Fruit fly (Drosophila melanogaster) whole organism, embryonic: ENCODE results near the gene RpL34b.

Experiments
- ATbp ChIP-seq: fragments of 200-800 bp; sonication (Bioruptor generic); optimal IDR thresholded peaks from 2 replicates; lab custom pipeline; 2017; ENCODE audit warnings: missing biosample characterization, mild to moderate bottlenecking, missing genetic modification characterization, missing genetic modification reagents
- Atf3 ChIP-seq: fragments of 200-800 bp; sonication (Bioruptor generic); optimal IDR thresholded peaks from 3 replicates; lab custom pipeline; 2016; ENCODE audit warnings: missing biosample characterization, missing genetic modification characterization
- Bdp1 ChIP-seq: fragments of 200-800 bp; sonication (Bioruptor generic); optimal IDR thresholded peaks from 3 replicates; lab custom pipeline; 2016; ENCODE audit warnings: missing biosample characterization, missing genetic modification characterization
- BtbVII ChIP-seq: fragments of 200-800 bp; sonication (Bioruptor generic); optimal IDR thresholded peaks from 3 replicates; lab custom pipeline; 2017; ENCODE audit warnings: missing biosample characterization, mild to moderate bottlenecking, missing genetic modification characterization
- CG10543 ChIP-seq: fragments of 200-800 bp; sonication (Bioruptor generic); optimal IDR thresholded peaks from 3 replicates; lab custom pipeline; 2017; ENCODE audit warnings: missing biosample characterization, mild to moderate bottlenecking, missing genetic modification characterization, moderate library complexity
- CG11085 ChIP-seq: fragments of 200-800 bp; sonication (Bioruptor generic); IDR thresholded peaks from 2 replicates; pipeline ENCODE4 v1.3.6; 2022; ENCODE audit warnings: missing biosample characterization, missing genetic modification characterization
- CG11398 ChIP-seq: fragments of 200-800 bp; sonication (Bioruptor generic); optimal IDR thresholded peaks from 2 replicates; lab custom pipeline; 2016; ENCODE audit warnings: missing biosample characterization, missing genetic modification characterization
- CG12744 ChIP-seq: fragments of 200-800 bp; sonication (Bioruptor generic); optimal IDR thresholded peaks from 2 replicates; lab custom pipeline; 2016; ENCODE audit warnings: missing biosample characterization, missing genetic modification characterization
- CG13424 ChIP-seq: fragments of 200-800 bp; sonication (Bioruptor generic); optimal IDR thresholded peaks from 2 replicates; lab custom pipeline; 2019; ENCODE audit warnings: missing biosample characterization, mild to moderate bottlenecking, missing genetic modification characterization, moderate library complexity
- CG13775 ChIP-seq: fragments of 200-800 bp; sonication (Bioruptor generic); optimal IDR thresholded peaks from 3 replicates; lab custom pipeline; 2017; ENCODE audit warnings: missing biosample characterization, mild to moderate bottlenecking, missing genetic modification characterization
- CG14014 ChIP-seq: fragments of 200-800 bp; sonication (Bioruptor generic); IDR thresholded peaks from 2 replicates; pipeline ENCODE4 v1.3.6; 2022; ENCODE audit warnings: missing biosample characterization, missing genetic modification characterization
- CG18011 ChIP-seq: fragments of 200-800 bp; sonication (Bioruptor generic); optimal IDR thresholded peaks from 2 replicates; lab custom pipeline; 2017; ENCODE audit warnings: missing biosample characterization, missing genetic modification characterization, mild to moderate bottlenecking, moderate library complexity, missing genotype
- CG18599 ChIP-seq: fragments of 200-800 bp; sonication (Bioruptor generic); optimal IDR thresholded peaks from 3 replicates; lab custom pipeline; 2017; ENCODE audit warnings: missing biosample characterization, missing genetic modification characterization, mild to moderate bottlenecking, moderate library complexity, missing genetic modification reagents
- CG2875 ChIP-seq: fragments of 200-800 bp; sonication (Bioruptor generic); optimal IDR thresholded peaks from 2 replicates; lab custom pipeline; 2017; ENCODE audit warnings: missing biosample characterization, mild to moderate bottlenecking, missing genetic modification characterization, missing genetic modification reagents
- CG30020 ChIP-seq: fragments of 200-800 bp; optimal IDR thresholded peaks from 2 replicates; lab custom pipeline; 2019; ENCODE audit warnings: missing biosample characterization, mild to moderate bottlenecking, missing genetic modification characterization, moderate library complexity
- CG31224 ChIP-seq: fragments of 200-800 bp; sonication (Bioruptor generic); IDR thresholded peaks from 2 replicates; pipeline ENCODE4 v1.3.6; 2022; ENCODE audit warnings: missing biosample characterization, missing genetic modification characterization
- CG32532 ChIP-seq: fragments of 200-800 bp; sonication (Bioruptor generic); IDR thresholded peaks from 2 replicates; pipeline ENCODE4 v1.3.6; 2022; ENCODE audit warnings: missing biosample characterization, missing genetic modification characterization
- CG3726 ChIP-seq: fragments of 200-800 bp; sonication (Bioruptor generic); IDR thresholded peaks from 3 replicates; pipeline ENCODE4, ENCODE4 v1.3.6; 2022; ENCODE audit warnings: missing biosample characterization, missing genetic modification characterization
- CG6854 ChIP-seq: fragments of 200-800 bp; sonication (Bioruptor generic); optimal IDR thresholded peaks from 3 replicates; lab custom pipeline; 2017; ENCODE audit warnings: missing biosample characterization, mild to moderate bottlenecking, missing genetic modification characterization
- CG7372 ChIP-seq: fragments of 200-800 bp; sonication (Bioruptor generic); IDR thresholded peaks from 2 replicates; pipeline ENCODE4 v1.3.6; 2022; ENCODE audit warnings: missing biosample characterization, missing genetic modification characterization
- CG9876 ChIP-seq: fragments of 200-800 bp; sonication (Bioruptor generic); optimal IDR thresholded peaks from 2 replicates; lab custom pipeline; 2016; ENCODE audit warnings: missing biosample characterization, missing genetic modification characterization
- CHES-1-like ChIP-seq: fragments of 200-800 bp; sonication (Bioruptor generic); optimal IDR thresholded peaks from 2 replicates; lab custom pipeline; 2016; ENCODE audit warnings: missing biosample characterization, missing genetic modification characterization
- CTCF ChIP-seq: fragments of 200-800 bp; sonication (Bioruptor generic); optimal IDR thresholded peaks from 2 replicates; lab custom pipeline; 2017; ENCODE audit warnings: missing biosample characterization, mild to moderate bottlenecking, missing genetic modification characterization, moderate library complexity
- Chrac-16 ChIP-seq: fragments of 200-800 bp; sonication (Bioruptor generic); optimal IDR thresholded peaks from 3 replicates; lab custom pipeline; 2016; ENCODE audit warnings: missing biosample characterization, missing genetic modification characterization
- Deaf1 ChIP-seq: fragments of 200-800 bp; optimal IDR thresholded peaks from 3 replicates; lab custom pipeline; 2019; ENCODE audit warnings: missing biosample characterization, mild to moderate bottlenecking, missing genetic modification characterization, moderate library complexity
- Dp ChIP-seq: fragments of 200-800 bp; sonication (Bioruptor generic); optimal IDR thresholded peaks from 2 replicates; lab custom pipeline; 2018; ENCODE audit warnings: missing biosample characterization, mild to moderate bottlenecking, missing genetic modification characterization, moderate library complexity
- Gsc ChIP-seq: fragments of 200-800 bp; sonication (Bioruptor generic); IDR thresholded peaks from 2 replicates; pipeline ENCODE4 v1.3.6; 2022; ENCODE audit warnings: missing biosample characterization, missing genetic modification characterization
- Hsf ChIP-seq: fragments of 200-800 bp; sonication (Bioruptor generic); optimal IDR thresholded peaks from 3 replicates; lab custom pipeline; 2016; ENCODE audit warnings: missing biosample characterization, missing genetic modification characterization
- Lim3 ChIP-seq: fragments of 200-800 bp; sonication (Bioruptor generic); IDR thresholded peaks from 2 replicates; pipeline ENCODE4 v1.3.6; 2022; ENCODE audit warnings: missing biosample characterization, missing genetic modification characterization
- MBD-R2 ChIP-seq: fragments of 200-800 bp; sonication (Bioruptor generic); IDR thresholded peaks from 2 replicates; pipeline ENCODE4 v1.3.6; 2022; ENCODE audit warnings: missing biosample characterization, missing genetic modification characterization
- Nf-YA ChIP-seq: fragments of 200-800 bp; sonication (Bioruptor generic); IDR thresholded peaks from 2 replicates; pipeline ENCODE4 v1.3.6; 2022; ENCODE audit warnings: missing biosample characterization, missing genetic modification characterization
- Ptx1 ChIP-seq: fragments of 200-800 bp; sonication (Bioruptor generic); IDR thresholded peaks from 2 replicates; pipeline ENCODE4 v1.3.6; 2022; ENCODE audit warnings: missing biosample characterization, missing genetic modification characterization
- Rx ChIP-seq: fragments of 200-800 bp; sonication (Bioruptor generic); IDR thresholded peaks from 2 replicates; pipeline ENCODE4 v1.3.6; 2022; ENCODE audit warnings: missing biosample characterization, missing genetic modification characterization
- Spps ChIP-seq: fragments of 200-800 bp; sonication (Bioruptor generic); optimal IDR thresholded peaks from 2 replicates; lab custom pipeline; 2018; ENCODE audit warnings: missing biosample characterization, mild to moderate bottlenecking, missing genetic modification characterization
- Trl ChIP-seq, 3 experiments: fragments of >200 bp in 2 of 3; fragments of 200-800 bp in 1 of 3; sonication (Bioruptor generic) in 1 of 3; optimal IDR thresholded peaks; 2 replicates in 1 of 3; 3 replicates in 2 of 3; lab custom pipeline; 2016 to 2017; ENCODE audit warnings: missing biosample characterization in 1 of 3, missing genetic modification characterization in 1 of 3
- abd-A ChIP-seq: fragments of 200-800 bp; sonication (Bioruptor generic); optimal IDR thresholded peaks from 3 replicates; lab custom pipeline; 2019; ENCODE audit warnings: missing biosample characterization, mild to moderate bottlenecking, missing genetic modification characterization, moderate library complexity
- btn ChIP-seq: fragments of 200-800 bp; sonication (Bioruptor generic); optimal IDR thresholded peaks from 2 replicates; lab custom pipeline; 2016; ENCODE audit warnings: missing biosample characterization, missing genetic modification characterization
- cas ChIP-seq: fragments of 200-800 bp; sonication (Bioruptor generic); IDR thresholded peaks from 2 replicates; pipeline ENCODE4 v1.3.6; 2022; ENCODE audit warnings: missing biosample characterization, missing genetic modification characterization
- dmrt99B ChIP-seq: fragments of 200-800 bp; sonication (Bioruptor generic); optimal IDR thresholded peaks from 2 replicates; lab custom pipeline; 2018; ENCODE audit warnings: missing biosample characterization, mild to moderate bottlenecking, missing genetic modification characterization, moderate library complexity
- ems ChIP-seq: fragments of 200-800 bp; sonication (Bioruptor generic); optimal IDR thresholded peaks from 3 replicates; lab custom pipeline; 2016; ENCODE audit warnings: missing biosample characterization, missing genetic modification characterization
- fd96Cb ChIP-seq: fragments of 200-800 bp; sonication (Bioruptor generic); optimal IDR thresholded peaks from 2 replicates; lab custom pipeline; 2018; ENCODE audit warnings: missing biosample characterization, mild to moderate bottlenecking, missing genetic modification characterization, moderate library complexity
- grau ChIP-seq: fragments of 200-800 bp; optimal IDR thresholded peaks from 3 replicates; lab custom pipeline; 2019; ENCODE audit warnings: missing biosample characterization, mild to moderate bottlenecking, missing genetic modification characterization, moderate library complexity
- ind ChIP-seq: fragments of 200-800 bp; sonication (Bioruptor generic); optimal IDR thresholded peaks from 3 replicates; lab custom pipeline; 2016; ENCODE audit warnings: missing biosample characterization, missing genetic modification characterization
- knrl ChIP-seq: fragments of 200-800 bp; sonication (Bioruptor generic); IDR thresholded peaks from 3 replicates; pipeline ENCODE4 v1.3.6; 2022; ENCODE audit warnings: missing biosample characterization, missing genetic modification characterization; ENCODE audit not compliant: partially characterized antibody
- lmd ChIP-seq: fragments of 200-800 bp; sonication (Bioruptor generic); IDR thresholded peaks from 2 replicates; pipeline ENCODE4 v1.3.6; 2022; ENCODE audit warnings: missing biosample characterization, missing genetic modification characterization
- pum ChIP-seq: fragments of 200-800 bp; sonication (Bioruptor generic); optimal IDR thresholded peaks from 2 replicates; lab custom pipeline; 2016; ENCODE audit warnings: missing biosample characterization, missing genetic modification characterization
- pzg ChIP-seq: fragments of 200-800 bp; sonication (Bioruptor generic); optimal IDR thresholded peaks from 3 replicates; lab custom pipeline; 2018; ENCODE audit warnings: missing biosample characterization, mild to moderate bottlenecking, missing genetic modification characterization, moderate library complexity
- stwl ChIP-seq: fragments of 200-800 bp; sonication (Bioruptor generic); optimal IDR thresholded peaks from 3 replicates; lab custom pipeline; 2018; ENCODE audit warnings: missing biosample characterization, mild to moderate bottlenecking, missing genetic modification characterization, moderate library complexity
- tin ChIP-seq: fragments of 200-800 bp; sonication (Bioruptor generic); optimal IDR thresholded peaks from 3 replicates; lab custom pipeline; 2016; ENCODE audit warnings: missing biosample characterization, missing genetic modification characterization
- wdn ChIP-seq: fragments of 200-800 bp; sonication (Bioruptor generic); IDR thresholded peaks from 2 replicates; pipeline ENCODE4 v1.3.6; 2022; ENCODE audit warnings: missing biosample characterization, missing genetic modification characterization

The RpL34b gene

DNA sequence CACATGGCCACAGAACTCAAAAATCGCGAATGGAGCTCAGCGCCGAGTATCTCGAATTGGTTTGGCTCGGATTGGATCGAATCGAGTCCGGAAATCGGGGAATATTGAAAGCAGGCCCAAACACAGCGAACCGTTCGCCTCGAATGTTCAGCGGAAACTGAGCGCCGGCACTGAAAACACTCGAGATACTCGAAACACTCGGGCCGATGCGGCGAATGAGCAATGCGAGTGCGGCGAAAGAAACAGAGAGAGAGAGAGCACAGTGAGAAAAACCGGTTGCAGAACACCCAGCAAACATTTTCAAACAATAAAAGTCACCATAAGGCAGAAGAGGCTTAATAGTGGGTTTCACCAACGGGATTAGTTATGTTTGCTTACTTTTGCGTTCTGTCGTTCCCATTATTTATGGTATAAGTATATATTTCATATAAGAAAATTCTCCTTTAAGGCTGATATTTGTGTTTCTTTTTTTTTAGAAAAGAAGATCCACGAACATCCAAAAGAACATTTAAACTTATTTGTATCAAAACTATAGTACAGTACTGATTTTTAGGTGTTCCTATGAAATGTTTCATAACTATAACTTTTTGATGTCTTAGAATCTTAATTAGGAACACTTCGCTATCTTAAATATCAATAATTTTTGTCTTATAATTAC is 6.5 kb downstream of the RpL34b start, which contains the start of gene FER (continued):
- TF ChIP-seq CG2875, result peak; percentile 14
- TF ChIP-seq CHES-1-like (GFP tag; lab: Kevin White, UChicago), result peak; percentile 53
- TF ChIP-seq Trl (optimal IDR thresholded peaks at IDR 0.05; lab: Kevin White, UChicago), result peak; percentile 84 to 87
- TF ChIP-seq Trl (GFP tag; optimal IDR thresholded peaks at IDR 0.05; lab: Kevin White, UChicago), result peak; percentile 70
- peak; percentile 45 for TF ChIP-seq CG18599 (GFP tag; lab: Kevin White, UChicago)
- TF ChIP-seq CG7372 (GFP tag; lab: Robert Waterston, UW), result 0 out of 2 replicates have a peak, but pooled peaks have one; percentile 37
- TF ChIP-seq wdn, result 0 out of 2 replicates have a peak, but pooled peaks have one; percentile 41
- TF ChIP-seq Nf-YA, result no peak
- no peak for TF ChIP-seq tin (GFP tag; lab: Kevin White, UChicago)
- TF ChIP-seq CG10543 (GFP tag; lab: Kevin White, UChicago), result peak; percentile 72
- peak; percentile 0 for TF ChIP-seq CG13424 (tag; lab: Kevin White, UChicago)
- no peak for TF ChIP-seq cas (GFP tag; lab: Robert Waterston, UW)
- TF ChIP-seq lmd, result no peak; the same call in 1 of the 2 replicates
- TF ChIP-seq stwl, result no peak
- TF ChIP-seq MBD-R2 (GFP tag; lab: Robert Waterston, UW), result peak; percentile 28; the same call in 1 of the 2 replicates
- TF ChIP-seq dmrt99B (tag; lab: Kevin White, UChicago), result peak; percentile 14
- no peak for TF ChIP-seq CG3726 (GFP tag; lab: Robert Waterston, UW)
- TF ChIP-seq ems (GFP tag; lab: Kevin White, UChicago), result no peak
- peak; percentile 11 for TF ChIP-seq CG12744
- TF ChIP-seq CG6854 (GFP tag; lab: Kevin White, UChicago), result peak; percentile 69
- TF ChIP-seq btn (GFP tag; lab: Kevin White, UChicago), result no peak
- TF ChIP-seq CG11085, result no peak
- TF ChIP-seq Rx (GFP tag; lab: Robert Waterston, UW), result no peak
- TF ChIP-seq CG31224 (GFP tag; lab: Robert Waterston, UW), result peak; percentile 16; the same call in 1 of the 2 replicates
- peak; percentile 69; the same call in 1 of the 2 replicates for TF ChIP-seq CG32532
- no peak for TF ChIP-seq Chrac-16 (GFP tag; lab: Kevin White, UChicago)
- TF ChIP-seq CG30020, result no peak
- TF ChIP-seq pzg (GFP tag; lab: Kevin White, UChicago), result no peak
- TF ChIP-seq Ptx1 (GFP tag; lab: Robert Waterston, UW), result no peak
- TF ChIP-seq Atf3, result peak; percentile 5
- no peak for TF ChIP-seq Dp (GFP tag; lab: Kevin White, UChicago)
- peak; percentile 11 for TF ChIP-seq grau (tag; lab: Kevin White, UChicago)
- TF ChIP-seq Deaf1 (tag; lab: Kevin White, UChicago), result peak; percentile 83
- no peak for TF ChIP-seq Spps (tag; lab: Kevin White, UChicago)
- no peak for TF ChIP-seq knrl (GFP tag; lab: Robert Waterston, UW)
- peak; percentile 15 for TF ChIP-seq CG11398 (GFP tag; lab: Kevin White, UChicago)
- peak; percentile 38 for TF ChIP-seq ATbp
- TF ChIP-seq Gsc (GFP tag; lab: Robert Waterston, UW), result no peak
- TF ChIP-seq Bdp1, result no peak
- TF ChIP-seq ind, result no peak
- no peak for TF ChIP-seq fd96Cb (tag; lab: Kevin White, UChicago)
- TF ChIP-seq Lim3 (GFP tag; lab: Robert Waterston, UW), result no peak
- TF ChIP-seq Hsf, result no peak
- peak; percentile 35 for TF ChIP-seq abd-A (tag; lab: Kevin White, UChicago)
- no peak for TF ChIP-seq pum (GFP tag; lab: Kevin White, UChicago)
- peak; percentile 36; the same call in 1 of the 2 replicates for TF ChIP-seq CG14014 (GFP tag; lab: Robert Waterston, UW)
- no peak for TF ChIP-seq CTCF
- peak; percentile 5 for TF ChIP-seq CG13775 (GFP tag; lab: Kevin White, UChicago)
- no peak for TF ChIP-seq CG18011 (GFP tag; lab: Kevin White, UChicago)
- TF ChIP-seq BtbVII (GFP tag; lab: Kevin White, UChicago), result peak; percentile 69
- TF ChIP-seq CG9876 (GFP tag; lab: Kevin White, UChicago), result no peak
